Fruit fly (Drosophila melanogaster) whole organism, embryonic: ENCODE results near the gene dgt6.

Experiments used
- Awh ChIP-seq: fragments of 200-800 bp; sonication (Bioruptor generic); IDR thresholded peaks from 2 replicates; pipeline ENCODE4, ENCODE4 v1.3.6; 2022; ENCODE audit warnings: missing biosample characterization, missing genetic modification characterization
- CG10147 ChIP-seq: fragments of 200-800 bp; sonication (Bioruptor generic); optimal IDR thresholded peaks from 2 replicates; lab custom pipeline; 2019; ENCODE audit warnings: missing biosample characterization, mild to moderate bottlenecking, missing genetic modification characterization, moderate library complexity
- CG13287 ChIP-seq: fragments of 200-800 bp; sonication (Bioruptor generic); IDR thresholded peaks from 2 replicates; pipeline ENCODE4 v1.3.6; 2022; ENCODE audit warnings: missing biosample characterization, missing genetic modification characterization; ENCODE audit not compliant: partially characterized antibody
- CG13775 ChIP-seq: fragments of 200-800 bp; sonication (Bioruptor generic); optimal IDR thresholded peaks from 3 replicates; lab custom pipeline; 2017; ENCODE audit warnings: missing biosample characterization, mild to moderate bottlenecking, missing genetic modification characterization
- CG14014 ChIP-seq: fragments of 200-800 bp; sonication (Bioruptor generic); IDR thresholded peaks from 2 replicates; pipeline ENCODE4 v1.3.6; 2022; ENCODE audit warnings: missing biosample characterization, missing genetic modification characterization
- CG15011 ChIP-seq: fragments of 200-800 bp; sonication (Bioruptor generic); optimal IDR thresholded peaks from 3 replicates; lab custom pipeline; 2018; ENCODE audit warnings: missing biosample characterization, mild to moderate bottlenecking, missing genetic modification characterization
- CG15479 ChIP-seq: fragments of 200-800 bp; sonication (Bioruptor generic); optimal IDR thresholded peaks from 3 replicates; lab custom pipeline; 2019; ENCODE audit warnings: missing biosample characterization, mild to moderate bottlenecking, missing genetic modification characterization, moderate library complexity
- CG15514 ChIP-seq: fragments of 200-800 bp; sonication (Bioruptor generic); optimal IDR thresholded peaks from 3 replicates; lab custom pipeline; 2017; ENCODE audit warnings: missing biosample characterization, missing genetic modification characterization, mild to moderate bottlenecking, moderate library complexity, missing genetic modification reagents
- CG1603 ChIP-seq: fragments of 200-800 bp; sonication (Bioruptor generic); optimal IDR thresholded peaks from 2 replicates; lab custom pipeline; 2019; ENCODE audit warnings: missing biosample characterization, mild to moderate bottlenecking, missing genetic modification characterization, moderate library complexity
- CG17361 ChIP-seq: fragments of 200-800 bp; sonication (Bioruptor generic); IDR thresholded peaks from 3 replicates; pipeline ENCODE4 v1.3.6; 2022; ENCODE audit warnings: missing biosample characterization, missing genetic modification characterization
- CG17385 ChIP-seq: fragments of 200-800 bp; sonication (Bioruptor generic); optimal IDR thresholded peaks from 3 replicates; lab custom pipeline; 2018; ENCODE audit warnings: missing biosample characterization, mild to moderate bottlenecking, missing genetic modification characterization
- CG1792 ChIP-seq: fragments of 200-800 bp; sonication (Bioruptor generic); optimal IDR thresholded peaks from 2 replicates; lab custom pipeline; 2016; ENCODE audit warnings: missing biosample characterization, missing genetic modification characterization
- CG3163 ChIP-seq: fragments of 200-800 bp; sonication (Bioruptor generic); optimal IDR thresholded peaks from 3 replicates; lab custom pipeline; 2016; ENCODE audit warnings: missing biosample characterization, missing genetic modification characterization
- CG5245 ChIP-seq: fragments of 200-800 bp; sonication (Bioruptor generic); optimal IDR thresholded peaks from 3 replicates; lab custom pipeline; 2016; ENCODE audit warnings: missing biosample characterization, missing genetic modification characterization
- CG6254 ChIP-seq: fragments of 200-800 bp; sonication (Bioruptor generic); optimal IDR thresholded peaks from 3 replicates; lab custom pipeline; 2017; ENCODE audit warnings: mild to moderate bottlenecking, missing biosample characterization, missing genetic modification reagents, missing genetic modification characterization
- CG7556 ChIP-seq: fragments of 200-800 bp; sonication (Bioruptor generic); optimal IDR thresholded peaks from 2 replicates; lab custom pipeline; 2017; ENCODE audit warnings: missing biosample characterization, mild to moderate bottlenecking, missing genetic modification characterization
- CG8765 ChIP-seq: fragments of 200-800 bp; sonication (Bioruptor generic); IDR thresholded peaks from 2 replicates; pipeline ENCODE4 v1.3.6; 2022; ENCODE audit warnings: missing biosample characterization, missing genetic modification characterization
- CG8944 ChIP-seq: fragments of 200-800 bp; sonication (Bioruptor generic); optimal IDR thresholded peaks from 3 replicates; lab custom pipeline; 2016; ENCODE audit warnings: missing biosample characterization, missing genetic modification characterization
- Chrac-16 ChIP-seq: fragments of 200-800 bp; sonication (Bioruptor generic); optimal IDR thresholded peaks from 3 replicates; lab custom pipeline; 2016; ENCODE audit warnings: missing biosample characterization, missing genetic modification characterization
- Dfd ChIP-seq, 2 experiments: fragments of >200 bp; optimal IDR thresholded peaks; 2 replicates each; lab custom pipeline; 2017; ENCODE audit warnings: missing biosample characterization in 2 of 2, missing genetic modification characterization in 2 of 2
- Dip2 ChIP-seq: fragments of 200-800 bp; sonication (Bioruptor generic); IDR thresholded peaks from 2 replicates; pipeline ENCODE4 v1.3.6; 2022; ENCODE audit warnings: missing biosample characterization, missing genetic modification characterization
- Doc2 ChIP-seq: fragments of 200-800 bp; sonication (Bioruptor generic); IDR thresholded peaks from 2 replicates; pipeline ENCODE4 v1.3.6; 2022; ENCODE audit warnings: missing biosample characterization, missing genetic modification characterization
- Fer2 ChIP-seq: fragments of 200-800 bp; sonication (Bioruptor generic); optimal IDR thresholded peaks from 2 replicates; lab custom pipeline; 2018; ENCODE audit warnings: missing biosample characterization, mild to moderate bottlenecking, missing genetic modification characterization, moderate library complexity
- Gsc ChIP-seq: fragments of 200-800 bp; sonication (Bioruptor generic); IDR thresholded peaks from 2 replicates; pipeline ENCODE4 v1.3.6; 2022; ENCODE audit warnings: missing biosample characterization, missing genetic modification characterization
- HLH3B ChIP-seq: fragments of 200-800 bp; sonication (Bioruptor generic); IDR thresholded peaks from 2 replicates; pipeline ENCODE4 v1.3.6; 2022; ENCODE audit warnings: missing biosample characterization, missing genetic modification characterization
- Hr51 ChIP-seq, 2 experiments: fragments of 200-800 bp; sonication (Bioruptor generic); optimal IDR thresholded peaks; 2 replicates in 1 of 2; 3 replicates in 1 of 2; lab custom pipeline; 2016 to 2018; ENCODE audit warnings: missing biosample characterization in 2 of 2, missing genetic modification characterization in 2 of 2, mild to moderate bottlenecking in 1 of 2, moderate library complexity in 1 of 2
- NFAT ChIP-seq: fragments of 200-800 bp; sonication (Bioruptor generic); IDR thresholded peaks from 2 replicates; pipeline ENCODE4 v1.3.6; 2022; ENCODE audit warnings: missing biosample characterization, missing genetic modification characterization
- Ravus ChIP-seq: fragments of 200-800 bp; sonication (Bioruptor generic); IDR thresholded peaks from 2 replicates; pipeline ENCODE4 v1.3.6; 2022; ENCODE audit warnings: missing biosample characterization, missing genetic modification characterization
- Side ChIP-seq: fragments of 200-800 bp; sonication (Bioruptor generic); optimal IDR thresholded peaks from 2 replicates; lab custom pipeline; 2016; ENCODE audit warnings: missing biosample characterization, missing genetic modification characterization
- Six4 ChIP-seq: fragments of 200-800 bp; sonication (Bioruptor generic); optimal IDR thresholded peaks from 2 replicates; lab custom pipeline; 2016; ENCODE audit warnings: missing biosample characterization, missing genetic modification characterization
- YL-1 ChIP-seq: fragments of 200-800 bp; sonication (Bioruptor generic); optimal IDR thresholded peaks from 3 replicates; lab custom pipeline; 2017; ENCODE audit warnings: missing biosample characterization, mild to moderate bottlenecking, missing genetic modification characterization
- amos ChIP-seq: fragments of 200-800 bp; sonication (Bioruptor generic); IDR thresholded peaks from 2 replicates; pipeline ENCODE4 v1.3.6; 2022; ENCODE audit warnings: missing biosample characterization, missing genetic modification characterization; ENCODE audit not compliant: partially characterized antibody
- crp ChIP-seq, 2 experiments: fragments of 200-800 bp; sonication (Bioruptor generic); optimal IDR thresholded peaks; 2 replicates in 1 of 2; 3 replicates in 1 of 2; lab custom pipeline; 2017; ENCODE audit warnings: missing biosample characterization in 2 of 2, missing genetic modification characterization in 2 of 2, mild to moderate bottlenecking in 1 of 2, moderate library complexity in 1 of 2
- danr ChIP-seq: fragments of 200-800 bp; sonication (Bioruptor generic); IDR thresholded peaks from 2 replicates; pipeline ENCODE4 v1.3.6; 2022; ENCODE audit warnings: missing biosample characterization, missing genetic modification characterization
- gsb-n ChIP-seq: fragments of 200-800 bp; sonication (Bioruptor generic); optimal IDR thresholded peaks from 3 replicates; lab custom pipeline; 2018; ENCODE audit warnings: missing biosample characterization, mild to moderate bottlenecking, missing genetic modification characterization
- insv ChIP-seq, 2 experiments: fragments of 200-800 bp; sonication (Bioruptor generic); optimal IDR thresholded peaks; 3 replicates each; lab custom pipeline; 2016 to 2018; ENCODE audit warnings: missing biosample characterization in 2 of 2, missing genetic modification characterization in 2 of 2
- jumu ChIP-seq: fragments of 200-800 bp; sonication (Bioruptor generic); optimal IDR thresholded peaks from 3 replicates; lab custom pipeline; 2016; ENCODE audit warnings: missing biosample characterization, missing genetic modification characterization
- kay ChIP-seq: fragments of 200-800 bp; sonication (Bioruptor generic); optimal IDR thresholded peaks from 2 replicates; lab custom pipeline; 2016; ENCODE audit warnings: missing biosample characterization, missing genetic modification characterization
- ken ChIP-seq: fragments of 200-800 bp; sonication (Bioruptor generic); IDR thresholded peaks from 3 replicates; pipeline ENCODE4 v1.3.6; 2022; ENCODE audit warnings: missing biosample characterization, missing genetic modification characterization
- lbe ChIP-seq: fragments of 200-800 bp; sonication (Bioruptor generic); optimal IDR thresholded peaks from 2 replicates; lab custom pipeline; 2016; ENCODE audit warnings: missing biosample characterization, mild to moderate bottlenecking, missing genetic modification characterization
- lilli ChIP-seq: fragments of 200-800 bp; sonication (Bioruptor generic); optimal IDR thresholded peaks from 3 replicates; lab custom pipeline; 2016; ENCODE audit warnings: missing biosample characterization, missing genetic modification characterization
- pum ChIP-seq: fragments of 200-800 bp; sonication (Bioruptor generic); optimal IDR thresholded peaks from 2 replicates; lab custom pipeline; 2016; ENCODE audit warnings: missing biosample characterization, missing genetic modification characterization
- sc ChIP-seq, 3 experiments: fragments of >200 bp in 2 of 3; fragments of 200-800 bp in 1 of 3; sonication (Bioruptor generic) in 1 of 3; optimal IDR thresholded peaks; 2 replicates in 2 of 3; 3 replicates in 1 of 3; lab custom pipeline; 2017; ENCODE audit warnings: mild to moderate bottlenecking in 1 of 3, missing biosample characterization in 1 of 3, missing genetic modification characterization in 1 of 3, missing genetic modification reagents in 1 of 3
- sens-2 ChIP-seq: fragments of 200-800 bp; sonication (Bioruptor generic); IDR thresholded peaks from 2 replicates; pipeline ENCODE4 v1.3.6; 2022; ENCODE audit warnings: missing biosample characterization, missing genetic modification characterization
- sim ChIP-seq: fragments of 200-800 bp; sonication (Bioruptor generic); IDR thresholded peaks from 2 replicates; pipeline ENCODE4 v1.3.6; 2022; ENCODE audit warnings: missing biosample characterization, missing genetic modification characterization
- stc ChIP-seq: fragments of 200-800 bp; sonication (Bioruptor generic); IDR thresholded peaks from 2 replicates; pipeline ENCODE4 v1.3.6; 2022; ENCODE audit warnings: missing biosample characterization, missing genetic modification characterization
- twi ChIP-seq: fragments of 200-800 bp; optimal IDR thresholded peaks from 2 replicates; lab custom pipeline; 2019; ENCODE audit warnings: missing biosample characterization, mild to moderate bottlenecking, missing genetic modification characterization, moderate library complexity
- usp ChIP-seq: fragments of >200 bp; optimal IDR thresholded peaks from 2 replicates; lab custom pipeline; 2017; ENCODE audit warnings: missing biosample characterization, missing genetic modification characterization
- yki ChIP-seq: fragments of >200 bp; optimal IDR thresholded peaks from 3 replicates; lab custom pipeline; 2018

dgt6 gene

DNA sequence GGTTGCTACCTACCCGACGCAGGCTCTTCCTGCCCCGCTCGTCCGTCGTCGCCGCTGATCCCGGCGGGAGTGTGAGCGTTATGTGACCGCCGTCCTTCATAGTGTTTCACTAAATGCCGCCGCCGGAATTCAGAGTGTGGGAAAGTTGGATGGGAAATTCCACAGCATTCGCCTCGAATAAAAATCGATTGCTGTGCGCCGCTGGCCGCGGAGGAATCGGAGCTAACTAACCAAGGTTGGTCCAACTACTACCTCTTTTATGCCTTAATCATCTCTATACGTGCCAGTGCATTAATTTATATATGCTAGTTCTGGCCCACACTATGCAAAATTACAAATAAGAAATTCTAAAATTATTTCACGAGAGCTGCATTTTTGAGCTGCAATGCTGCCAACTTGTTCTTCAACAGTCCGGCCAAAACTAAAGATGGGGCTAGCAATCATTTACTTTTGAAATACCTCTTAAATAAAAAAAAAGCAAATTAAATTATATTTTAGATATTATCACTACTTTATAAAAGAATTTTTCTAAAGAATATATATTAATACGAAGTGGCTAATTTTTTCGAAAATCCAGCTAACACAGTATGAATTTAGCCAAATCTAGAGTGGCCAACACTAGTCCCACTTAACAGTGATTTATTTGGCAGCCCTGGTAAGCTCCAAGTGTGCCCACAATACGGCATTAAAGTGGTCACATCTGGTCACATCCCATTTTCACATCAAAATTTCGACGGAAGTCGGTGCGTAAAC is 18.2 kb downstream of the dgt6 start, which contains the start of the genes alpha-Man-Ib and Pdhb (continued):
- peak; percentile 57; the same call in 1 of the 2 replicates for TF ChIP-seq sens-2 (GFP tag; lab: Robert Waterston, UW)
- TF ChIP-seq gsb-n, result no peak
- peak; percentile 73 for TF ChIP-seq CG7556 (GFP tag; lab: Kevin White, UChicago)
- peak; percentile 89 for TF ChIP-seq CG13775 (GFP tag; lab: Kevin White, UChicago)
- peak; percentile 71 for TF ChIP-seq CG8765 (GFP tag; lab: Robert Waterston, UW)
- peak; percentile 79 for TF ChIP-seq Chrac-16 (GFP tag; lab: Kevin White, UChicago)
- TF ChIP-seq CG3163 (GFP tag; lab: Kevin White, UChicago), result no peak
- peak; percentile 62 for TF ChIP-seq pum
- TF ChIP-seq Fer2, result peak; percentile 66
- no peak for TF ChIP-seq yki (lab: Kevin White, UChicago)
- peak; percentile 70; the same call in 1 of the 2 replicates for TF ChIP-seq HLH3B (GFP tag; lab: Robert Waterston, UW)
- TF ChIP-seq lilli (GFP tag; lab: Kevin White, UChicago), result peak; percentile 80
- no peak for TF ChIP-seq CG10147 (GFP tag; lab: Kevin White, UChicago)
- peak; percentile 11 for TF ChIP-seq CG17361 (GFP tag; lab: Robert Waterston, UW)
- no peak for TF ChIP-seq Ravus (GFP tag; lab: Robert Waterston, UW)
- no peak for TF ChIP-seq sim
- TF ChIP-seq Dfd (GFP tag; optimal IDR thresholded peaks at IDR 0.05; lab: Kevin White, UChicago), result no peak
- TF ChIP-seq NFAT (GFP tag; lab: Robert Waterston, UW), result peak; percentile 83
- TF ChIP-seq sc (optimal IDR thresholded peaks at IDR 0.05; lab: Kevin White, UChicago), result no peak
- TF ChIP-seq sc (GFP tag; optimal IDR thresholded peaks at IDR 0.05; lab: Kevin White, UChicago), result peak; percentile 33
- peak; percentile 56 for TF ChIP-seq CG1603 (tag; lab: Kevin White, UChicago)
- no peak for TF ChIP-seq CG1792
- TF ChIP-seq lbe (GFP tag; lab: Kevin White, UChicago), result peak; percentile 72
- no peak for TF ChIP-seq Side (GFP tag; lab: Kevin White, UChicago)
- no peak for TF ChIP-seq Doc2 (GFP tag; lab: Robert Waterston, UW)
- TF ChIP-seq Six4, result peak; percentile 41
- peak; percentile 31 for TF ChIP-seq CG5245 (GFP tag; lab: Kevin White, UChicago)
- TF ChIP-seq crp (GFP tag; optimal IDR thresholded peaks at IDR 0.05; lab: Kevin White, UChicago), result peak in 1 of 2 experiments; percentile 47
- TF ChIP-seq stc (GFP tag; lab: Robert Waterston, UW), result peak; percentile 75
- peak; percentile 77 for TF ChIP-seq ken (GFP tag; lab: Robert Waterston, UW)
- TF ChIP-seq kay (GFP tag; lab: Kevin White, UChicago), result peak; percentile 59
- TF ChIP-seq danr, result peak; percentile 63; the same call in 1 of the 2 replicates
- TF ChIP-seq Dip2 (GFP tag; lab: Robert Waterston, UW), result no peak
- TF ChIP-seq CG15479 (GFP tag; lab: Kevin White, UChicago), result no peak
- peak; percentile 6 for TF ChIP-seq jumu (GFP tag; lab: Kevin White, UChicago)
- no peak for TF ChIP-seq CG6254 (GFP tag; lab: Kevin White, UChicago)
- TF ChIP-seq YL-1, result peak; percentile 67
- TF ChIP-seq Awh (GFP tag; lab: Robert Waterston, UW), result peak; percentile 43; the same call in 1 of the 2 replicates
- TF ChIP-seq CG15514 (GFP tag; lab: Kevin White, UChicago), result peak; percentile 83
- TF ChIP-seq twi, result peak; percentile 73
- TF ChIP-seq amos (GFP tag; lab: Robert Waterston, UW), result peak; percentile 29; the same call in 1 of the 2 replicates
- 0 out of 2 replicates have a peak, but pooled peaks have one; percentile 49 for TF ChIP-seq Gsc (GFP tag; lab: Robert Waterston, UW)
- TF ChIP-seq Hr51 (GFP tag; optimal IDR thresholded peaks at IDR 0.05; lab: Kevin White, UChicago), result peak in 1 of 2 experiments; percentile 60
- TF ChIP-seq insv (GFP tag; optimal IDR thresholded peaks at IDR 0.05; lab: Kevin White, UChicago), result peak in 1 of 2 experiments; percentile 51
- peak; percentile 45 for TF ChIP-seq CG8944 (GFP tag; lab: Kevin White, UChicago)
- peak; percentile 71 for TF ChIP-seq CG14014 (GFP tag; lab: Robert Waterston, UW)
- TF ChIP-seq CG15011 (GFP tag; lab: Kevin White, UChicago), result no peak
- TF ChIP-seq CG17385 (GFP tag; lab: Kevin White, UChicago), result peak; percentile 64
- peak; percentile 56 for TF ChIP-seq CG13287
- TF ChIP-seq usp (GFP tag; lab: Kevin White, UChicago), result no peak
